Worm (Caenorhabditis elegans) whole organism, late embryonic: ENCODE measurements around the gene C52E2.2.

Experiments used
- C38D4.7 ChIP-seq: fragments of 200-800 bp; sonication (Bioruptor generic); optimal IDR thresholded peaks from 2 replicates; lab custom pipeline; 2018; ENCODE audit warnings: mild to moderate bottlenecking, missing genetic modification characterization, moderate library complexity, missing compliant biosample characterization
- ahr-1 ChIP-seq: sonication (generic microtip); optimal IDR thresholded peaks from 2 replicates; lab custom pipeline; 2016; ENCODE audit warnings: missing genetic modification characterization, missing compliant biosample characterization
- ceh-14 ChIP-seq: sonication (generic microtip); optimal IDR thresholded peaks from 2 replicates; lab custom pipeline; 2016; ENCODE audit warnings: missing genotype, missing genetic modification characterization, missing compliant biosample characterization
- ceh-22 ChIP-seq: sonication (generic microtip); optimal IDR thresholded peaks from 2 replicates; lab custom pipeline; 2017; ENCODE audit warnings: missing biosample characterization, missing genetic modification characterization
- ceh-24 ChIP-seq: sonication (generic microtip); optimal IDR thresholded peaks from 2 replicates; lab custom pipeline; 2016; ENCODE audit warnings: mild to moderate bottlenecking, missing genetic modification characterization, missing compliant biosample characterization
- ceh-30 ChIP-seq: fragments of 150-350 bp; optimal IDR thresholded peaks from 2 replicates; lab custom pipeline; 2014; ENCODE audit warnings: missing biosample characterization, missing genetic modification characterization
- ceh-34 ChIP-seq: sonication (generic microtip); optimal IDR thresholded peaks from 2 replicates; lab custom pipeline; 2016; ENCODE audit warnings: mild to moderate bottlenecking, missing genetic modification characterization, missing compliant biosample characterization
- ceh-48 ChIP-seq: sonication (generic microtip); optimal IDR thresholded peaks from 2 replicates; lab custom pipeline; 2016; ENCODE audit warnings: missing genetic modification characterization, inconsistent platforms, missing compliant biosample characterization
- ceh-6 ChIP-seq: fragments of 200-800 bp; sonication (Bioruptor generic); optimal IDR thresholded peaks from 2 replicates; lab custom pipeline; 2018; ENCODE audit warnings: mild to moderate bottlenecking, missing genetic modification characterization, missing compliant biosample characterization
- elt-2 ChIP-seq: sonication (generic microtip); optimal IDR thresholded peaks from 2 replicates; lab custom pipeline; 2016; ENCODE audit warnings: missing genetic modification reagents, missing genetic modification characterization, missing compliant biosample characterization
- elt-4 ChIP-seq: sonication (generic microtip); optimal IDR thresholded peaks from 2 replicates; lab custom pipeline; 2016; ENCODE audit warnings: missing genetic modification characterization, missing compliant biosample characterization
- ets-4 ChIP-seq: sonication (generic microtip); optimal IDR thresholded peaks from 2 replicates; lab custom pipeline; 2016; ENCODE audit warnings: missing genetic modification characterization, missing compliant biosample characterization
- gmeb-2 ChIP-seq: sonication (generic microtip); optimal IDR thresholded peaks from 2 replicates; lab custom pipeline; 2016; ENCODE audit warnings: missing genetic modification characterization, inconsistent platforms, missing compliant biosample characterization
- hlh-13 ChIP-seq: fragments of 200-800 bp; sonication (Bioruptor generic); optimal IDR thresholded peaks from 2 replicates; lab custom pipeline; 2018; ENCODE audit warnings: mild to moderate bottlenecking, missing genetic modification characterization, missing compliant biosample characterization
- hlh-15 ChIP-seq: sonication (generic microtip); optimal IDR thresholded peaks from 2 replicates; lab custom pipeline; 2016; ENCODE audit warnings: missing genetic modification characterization, missing compliant biosample characterization
- hlh-30 ChIP-seq: sonication (generic microtip); optimal IDR thresholded peaks from 2 replicates; lab custom pipeline; 2017; ENCODE audit warnings: antibody characterized with exemption, missing genetic modification characterization, missing compliant biosample characterization; ENCODE audit not compliant: insufficient read depth
- lim-6 ChIP-seq: sonication (generic microtip); optimal IDR thresholded peaks from 2 replicates; lab custom pipeline; 2016; ENCODE audit warnings: missing genetic modification characterization, missing compliant biosample characterization
- lin-11 ChIP-seq: fragments of 200-800 bp; sonication (Bioruptor generic); optimal IDR thresholded peaks from 2 replicates; lab custom pipeline; 2018; ENCODE audit warnings: mild to moderate bottlenecking, missing genetic modification characterization, missing compliant biosample characterization
- nhr-11 ChIP-seq: fragments of 150-350 bp; optimal IDR thresholded peaks from 2 replicates; lab custom pipeline; 2014; ENCODE audit warnings: missing biosample characterization, missing genetic modification characterization
- npax-4 ChIP-seq: sonication (generic microtip); optimal IDR thresholded peaks from 2 replicates; lab custom pipeline; 2016; ENCODE audit warnings: missing genetic modification characterization, missing compliant biosample characterization
- odd-2 ChIP-seq: sonication (generic microtip); optimal IDR thresholded peaks from 2 replicates; lab custom pipeline; 2017; ENCODE audit warnings: antibody characterized with exemption, mild to moderate bottlenecking, missing genetic modification characterization, missing compliant biosample characterization
- pat-9 ChIP-seq: fragments of 200-800 bp; sonication (Bioruptor generic); optimal IDR thresholded peaks from 2 replicates; lab custom pipeline; 2018; ENCODE audit warnings: mild to moderate bottlenecking, missing genetic modification characterization, moderate library complexity, missing compliant biosample characterization
- pax-1 ChIP-seq: fragments of 150-350 bp; optimal IDR thresholded peaks from 2 replicates; lab custom pipeline; 2014; ENCODE audit warnings: missing biosample characterization, missing genetic modification characterization
- pros-1 ChIP-seq: fragments of 150-350 bp; optimal IDR thresholded peaks from 2 replicates; lab custom pipeline; 2014; ENCODE audit warnings: missing biosample characterization, missing genetic modification reagents, missing genetic modification characterization
- rnt-1 ChIP-seq: sonication (generic microtip); optimal IDR thresholded peaks from 2 replicates; lab custom pipeline; 2016; ENCODE audit warnings: missing genetic modification characterization, missing compliant biosample characterization
- sdc-2 ChIP-seq: sonication (generic microtip); optimal IDR thresholded peaks from 2 replicates; lab custom pipeline; 2016; ENCODE audit warnings: missing genotype, missing genetic modification characterization, missing compliant biosample characterization
- sox-4 ChIP-seq: sonication (generic microtip); optimal IDR thresholded peaks from 2 replicates; lab custom pipeline; 2017; ENCODE audit warnings: mild to moderate bottlenecking, missing genetic modification characterization, inconsistent platforms, missing compliant biosample characterization
- syd-9 ChIP-seq: sonication (generic microtip); optimal IDR thresholded peaks from 2 replicates; lab custom pipeline; 2016; ENCODE audit warnings: mild to moderate bottlenecking, missing genetic modification characterization, moderate library complexity, missing compliant biosample characterization
- tbx-7 ChIP-seq: sonication (generic microtip); optimal IDR thresholded peaks from 2 replicates; lab custom pipeline; 2016; ENCODE audit warnings: missing genotype, missing genetic modification characterization, missing compliant biosample characterization
- ttx-3 ChIP-seq: sonication (generic microtip); optimal IDR thresholded peaks from 2 replicates; lab custom pipeline; 2016; ENCODE audit warnings: missing genetic modification reagents, missing genetic modification characterization, missing compliant biosample characterization
- unc-42 ChIP-seq: sonication (generic microtip); optimal IDR thresholded peaks from 2 replicates; lab custom pipeline; 2016; ENCODE audit warnings: missing genotype, missing genetic modification characterization, missing compliant biosample characterization
- unc-55 ChIP-seq: sonication (generic microtip); optimal IDR thresholded peaks from 2 replicates; lab custom pipeline; 2017; ENCODE audit warnings: missing biosample characterization, missing genetic modification reagents, missing genetic modification characterization
- unc-86 ChIP-seq: sonication (generic microtip); optimal IDR thresholded peaks from 2 replicates; lab custom pipeline; 2016; ENCODE audit warnings: missing genetic modification characterization, missing compliant biosample characterization

Gene C52E2.2

ce11 chrII:1865683-1866431, 13.3 kb downstream of the C52E2.2 start, which contains the start of gene math-15:
TSS of gene math-15 (plus strand) at chrII:1866381.
- TF ChIP-seq odd-2 (tag; lab: Kevin White, UChicago) (no peak), hlh-15 (no peak), elt-2 (tag; lab: Kevin White, UChicago) (peak; percentile 27), ceh-34 (tag; lab: Kevin White, UChicago) (no peak)

ce11 chrII:1869120-1869519, 16.5 kb downstream of the C52E2.2 start, which contains the start of gene math-14:
TSS of gene math-14 (plus strand) at chrII:1869420.
- no peak for TF ChIP-seq elt-2 (tag; lab: Kevin White, UChicago)
- no peak for TF ChIP-seq lim-6 (tag; lab: Kevin White, UChicago)
- TF ChIP-seq ceh-34 (tag; lab: Kevin White, UChicago) = no peak

ce11 chrII:1870875-1871592, 18.4 kb downstream of the C52E2.2 start, which contains the start of gene math-10:
TSS of gene math-10 (plus strand) at chrII:1871542.
- TF ChIP-seq ceh-14 (tag; lab: Kevin White, UChicago) (no peak), elt-4 (tag; lab: Kevin White, UChicago) (no peak), sdc-2 (no peak), ceh-48 (tag; lab: Kevin White, UChicago) (no peak), tbx-7 (no peak), ets-4 (tag; lab: Kevin White, UChicago) (no peak), pros-1 (tag; lab: Kevin White, UChicago) (no peak), hlh-30 (tag; lab: Kevin White, UChicago) (no peak), syd-9 (tag; lab: Kevin White, UChicago) (no peak), C38D4.7 (no peak), unc-42 (no peak), pat-9 (tag; lab: Kevin White, UChicago) (no peak), lin-11 (tag; lab: Kevin White, UChicago) (no peak), hlh-15 (no peak), ttx-3 (no peak), sox-4 (tag; lab: Kevin White, UChicago) (no peak), nhr-11 (no peak), ceh-30 (tag; lab: Kevin White, UChicago) (no peak)

ce11 chrII:1875658-1876057, 23.1 kb downstream of the C52E2.2 start, which contains the start of gene math-13:
TSS of gene math-13 (plus strand) at chrII:1875958.
- TF ChIP-seq hlh-13 (GFP tag; lab: Kevin White, UChicago) (no peak), unc-55 (GFP tag; lab: Kevin White, UChicago) (no peak), gmeb-2 (tag; lab: Kevin White, UChicago) (no peak), rnt-1 (tag; lab: Kevin White, UChicago) (no peak), ceh-22 (tag; lab: Kevin White, UChicago) (no peak)

ce11 chrII:1878663-1879062, 26.1 kb downstream of the C52E2.2 start, which contains the start of gene math-16:
TSS of gene math-16 (minus strand) at chrII:1878763.
- TF ChIP-seq rnt-1 (tag; lab: Kevin White, UChicago) (no peak), unc-86 (tag; lab: Kevin White, UChicago) (no peak), ahr-1 (tag; lab: Kevin White, UChicago) (no peak), ceh-48 (tag; lab: Kevin White, UChicago) (no peak), npax-4 (tag; lab: Kevin White, UChicago) (no peak), ttx-3 (no peak), elt-2 (tag; lab: Kevin White, UChicago) (no peak), ceh-6 (no peak), pax-1 (no peak), ceh-24 (tag; lab: Kevin White, UChicago) (no peak), hlh-13 (GFP tag; lab: Kevin White, UChicago) (no peak)
